Fruit fly (Drosophila melanogaster) whole organism, embryonic: ENCODE measurements around the gene pyd.

ENCODE experiments used
- CG11504 ChIP-seq: fragments of 200-800 bp; sonication (Bioruptor generic); optimal IDR thresholded peaks from 3 replicates; lab custom pipeline; 2019; ENCODE audit warnings: missing biosample characterization, mild to moderate bottlenecking, missing genetic modification characterization, moderate library complexity
- CG11696 ChIP-seq: fragments of 200-800 bp; sonication (Bioruptor generic); IDR thresholded peaks from 2 replicates; pipeline ENCODE4 v1.3.6; 2022; ENCODE audit warnings: missing biosample characterization, missing genetic modification characterization
- CG14441 ChIP-seq: fragments of 200-800 bp; sonication (Bioruptor generic); IDR thresholded peaks from 2 replicates; pipeline ENCODE4 v1.3.6; 2022; ENCODE audit warnings: missing biosample characterization, missing genetic modification characterization
- CG1603 ChIP-seq: fragments of 200-800 bp; sonication (Bioruptor generic); optimal IDR thresholded peaks from 2 replicates; lab custom pipeline; 2019; ENCODE audit warnings: missing biosample characterization, mild to moderate bottlenecking, missing genetic modification characterization, moderate library complexity
- CG16813 ChIP-seq: fragments of 200-800 bp; sonication (Bioruptor generic); IDR thresholded peaks from 3 replicates; pipeline ENCODE4 v1.3.6; 2022; ENCODE audit warnings: missing biosample characterization, missing genetic modification characterization; ENCODE audit not compliant: partially characterized antibody
- CG18476 ChIP-seq: fragments of 200-800 bp; sonication (Bioruptor generic); optimal IDR thresholded peaks from 2 replicates; lab custom pipeline; 2016; ENCODE audit warnings: missing biosample characterization, mild to moderate bottlenecking, missing genetic modification characterization
- CG2199 ChIP-seq: fragments of 200-800 bp; sonication (Bioruptor generic); IDR thresholded peaks from 3 replicates; pipeline ENCODE4 v1.3.6; 2022; ENCODE audit warnings: missing biosample characterization, missing genetic modification characterization
- CG2202 ChIP-seq: fragments of 200-800 bp; sonication (Bioruptor generic); optimal IDR thresholded peaks from 2 replicates; lab custom pipeline; 2018; ENCODE audit warnings: missing biosample characterization, mild to moderate bottlenecking, missing genetic modification characterization
- CG2678 ChIP-seq: fragments of 200-800 bp; sonication (Bioruptor generic); optimal IDR thresholded peaks from 3 replicates; lab custom pipeline; 2019; ENCODE audit warnings: missing biosample characterization, mild to moderate bottlenecking, missing genetic modification characterization, moderate library complexity
- CG6683 ChIP-seq: fragments of 200-800 bp; sonication (Bioruptor generic); optimal IDR thresholded peaks from 2 replicates; lab custom pipeline; 2017; ENCODE audit warnings: missing biosample characterization, mild to moderate bottlenecking, missing genetic modification characterization, missing genetic modification reagents
- CG7745 ChIP-seq: fragments of 200-800 bp; sonication (Bioruptor generic); optimal IDR thresholded peaks from 2 replicates; lab custom pipeline; 2018; ENCODE audit warnings: missing biosample characterization, mild to moderate bottlenecking, missing genetic modification characterization, moderate library complexity
- CG8388 ChIP-seq: fragments of 200-800 bp; sonication (Bioruptor generic); optimal IDR thresholded peaks from 2 replicates; lab custom pipeline; 2019; ENCODE audit warnings: missing biosample characterization, mild to moderate bottlenecking, missing genetic modification characterization, moderate library complexity
- CG8944 ChIP-seq: fragments of 200-800 bp; sonication (Bioruptor generic); optimal IDR thresholded peaks from 3 replicates; lab custom pipeline; 2016; ENCODE audit warnings: missing biosample characterization, missing genetic modification characterization
- Doc3 ChIP-seq: fragments of 200-800 bp; sonication (Bioruptor generic); IDR thresholded peaks from 3 replicates; pipeline ENCODE4 v1.3.6; 2022; ENCODE audit warnings: missing biosample characterization, missing genetic modification characterization; ENCODE audit not compliant: partially characterized antibody
- Drgx ChIP-seq: fragments of 200-800 bp; sonication (Bioruptor generic); IDR thresholded peaks from 2 replicates; pipeline ENCODE4 v1.3.6; 2022; ENCODE audit warnings: missing biosample characterization, missing genetic modification characterization
- Med ChIP-seq: fragments of 200-800 bp; sonication (Bioruptor generic); peaks from one replicate; lab custom pipeline; 2016; ENCODE audit warnings: missing biosample characterization, missing genetic modification characterization, mild to moderate bottlenecking, inconsistent platforms, moderate library complexity
- Sox102F ChIP-seq: fragments of 200-800 bp; sonication (Bioruptor generic); optimal IDR thresholded peaks from 2 replicates; lab custom pipeline; 2018; ENCODE audit warnings: missing biosample characterization, mild to moderate bottlenecking, missing genetic modification characterization, moderate library complexity
- Sry-δ ChIP-seq: fragments of 200-800 bp; sonication (Bioruptor generic); optimal IDR thresholded peaks from 2 replicates; lab custom pipeline; 2016; ENCODE audit warnings: missing biosample characterization, missing genetic modification characterization
- Stat92E ChIP-seq, 3 experiments: fragments of >200 bp in 2 of 3; fragments of 200-800 bp in 1 of 3; sonication (Bioruptor generic) in 1 of 3; optimal IDR thresholded peaks; 2 replicates each; lab custom pipeline; 2017 to 2019; ENCODE audit warnings: missing biosample characterization in 3 of 3, missing genetic modification characterization in 3 of 3, mild to moderate bottlenecking in 1 of 3, moderate library complexity in 1 of 3
- ac ChIP-seq: fragments of 200-800 bp; sonication (Bioruptor generic); optimal IDR thresholded peaks from 3 replicates; lab custom pipeline; 2017; ENCODE audit warnings: missing biosample characterization, mild to moderate bottlenecking, missing genetic modification characterization
- bbx ChIP-seq: fragments of 200-800 bp; sonication (Bioruptor generic); IDR thresholded peaks from 2 replicates; pipeline ENCODE4 v1.3.6; 2022; ENCODE audit warnings: missing biosample characterization, missing genetic modification characterization; ENCODE audit not compliant: partially characterized antibody
- bsh ChIP-seq, 2 experiments: fragments of 200-800 bp; sonication (Bioruptor generic); optimal IDR thresholded peaks; 2 replicates each; lab custom pipeline; 2017 to 2018; ENCODE audit warnings: mild to moderate bottlenecking in 2 of 2, missing biosample characterization in 2 of 2, missing genetic modification characterization in 2 of 2, moderate library complexity in 1 of 2
- dmrt99B ChIP-seq: fragments of 200-800 bp; sonication (Bioruptor generic); optimal IDR thresholded peaks from 2 replicates; lab custom pipeline; 2018; ENCODE audit warnings: missing biosample characterization, mild to moderate bottlenecking, missing genetic modification characterization, moderate library complexity
- esg ChIP-seq: fragments of 200-800 bp; sonication (Bioruptor generic); conservative IDR thresholded peaks from 2 replicates; pipeline ENCODE4 v1.3.6; 2022; ENCODE audit warnings: missing biosample characterization, missing genetic modification characterization
- gcm ChIP-seq: fragments of 200-800 bp; sonication (Bioruptor generic); optimal IDR thresholded peaks from 2 replicates; lab custom pipeline; 2019; ENCODE audit warnings: missing biosample characterization, mild to moderate bottlenecking, missing genetic modification characterization, moderate library complexity
- gem ChIP-seq: fragments of 200-800 bp; sonication (Bioruptor generic); optimal IDR thresholded peaks from 2 replicates; lab custom pipeline; 2019; ENCODE audit warnings: missing biosample characterization, mild to moderate bottlenecking, missing genetic modification characterization, moderate library complexity
- lola ChIP-seq, 3 experiments: fragments of >200 bp in 2 of 3; fragments of 200-800 bp in 1 of 3; sonication (Bioruptor generic) in 1 of 3; optimal IDR thresholded peaks; 2 replicates each; lab custom pipeline; 2017 to 2019; ENCODE audit warnings: missing biosample characterization in 3 of 3, missing genetic modification characterization in 3 of 3, mild to moderate bottlenecking in 1 of 3, moderate library complexity in 1 of 3
- sd ChIP-seq: fragments of 200-800 bp; sonication (Bioruptor generic); optimal IDR thresholded peaks from 3 replicates; lab custom pipeline; 2018; ENCODE audit warnings: missing biosample characterization, mild to moderate bottlenecking, missing genetic modification characterization, moderate library complexity
- sens ChIP-seq: fragments of 200-800 bp; sonication (Bioruptor generic); peaks from one replicate; lab custom pipeline; 2016; ENCODE audit warnings: missing biosample characterization, missing genetic modification characterization
- slbo ChIP-seq: fragments of 200-800 bp; sonication (Bioruptor generic); IDR thresholded peaks from 2 replicates; pipeline ENCODE4 v1.3.6; 2022; ENCODE audit warnings: missing biosample characterization, missing genetic modification characterization
- sug ChIP-seq: fragments of 200-800 bp; optimal IDR thresholded peaks from 2 replicates; lab custom pipeline; 2019; ENCODE audit warnings: missing biosample characterization, mild to moderate bottlenecking, missing genetic modification characterization, moderate library complexity
- tap ChIP-seq: fragments of 200-800 bp; optimal IDR thresholded peaks from 3 replicates; lab custom pipeline; 2019; ENCODE audit warnings: missing biosample characterization, mild to moderate bottlenecking, missing genetic modification characterization, moderate library complexity
- twi ChIP-seq: fragments of 200-800 bp; optimal IDR thresholded peaks from 2 replicates; lab custom pipeline; 2019; ENCODE audit warnings: missing biosample characterization, mild to moderate bottlenecking, missing genetic modification characterization, moderate library complexity
- zfh2 ChIP-seq: fragments of 200-800 bp; sonication (Bioruptor generic); optimal IDR thresholded peaks from 2 replicates; lab custom pipeline; 2016; ENCODE audit warnings: missing biosample characterization, missing genetic modification characterization

pyd gene

DNA sequence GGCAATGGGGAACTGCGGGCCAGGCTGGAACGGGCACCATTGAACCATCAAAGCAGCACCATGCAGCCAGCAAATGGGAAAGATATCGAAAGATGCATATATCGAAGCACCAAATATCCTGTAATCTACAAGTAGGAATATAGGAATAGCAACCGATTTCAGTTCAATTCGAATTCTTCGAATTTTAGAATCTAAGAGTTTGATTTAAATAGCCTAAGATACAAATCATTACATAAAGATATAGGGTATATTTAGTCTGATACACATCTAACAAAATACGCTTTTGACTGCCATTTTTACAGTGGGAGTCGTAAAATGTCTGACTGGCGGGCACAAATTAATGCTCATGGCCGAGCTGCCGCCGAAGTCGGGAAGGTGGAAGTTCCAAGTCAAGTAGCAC is 12.9 kb downstream of the pyd start:
- TF ChIP-seq CG6683 (no peak), Doc3 (no peak), CG2202 (tag; lab: Kevin White, UChicago) (no peak), CG11504 (tag; lab: Kevin White, UChicago) (peak; percentile 2), Drgx (GFP tag; lab: Robert Waterston, UW) (peak; percentile 34; the same call in 1 of the 2 replicates), dmrt99B (tag; lab: Kevin White, UChicago) (peak; percentile 10), gem (peak; percentile 12), slbo (GFP tag; lab: Robert Waterston, UW) (no peak), CG11696 (GFP tag; lab: Robert Waterston, UW) (no peak), Sox102F (GFP tag; lab: Kevin White, UChicago) (peak; percentile 43), sens (GFP tag; lab: Kevin White, UChicago) (peak; percentile 37), CG8388 (GFP tag; lab: Kevin White, UChicago) (peak; percentile 38), Med (peak; percentile 10), CG2678 (tag; lab: Kevin White, UChicago) (peak; percentile 23), bsh (GFP tag; optimal IDR thresholded peaks at IDR 0.05; lab: Kevin White, UChicago) (peak in 1 of 2 experiments; percentile 16), CG1603 (tag; lab: Kevin White, UChicago) (peak; percentile 35)

DNA sequence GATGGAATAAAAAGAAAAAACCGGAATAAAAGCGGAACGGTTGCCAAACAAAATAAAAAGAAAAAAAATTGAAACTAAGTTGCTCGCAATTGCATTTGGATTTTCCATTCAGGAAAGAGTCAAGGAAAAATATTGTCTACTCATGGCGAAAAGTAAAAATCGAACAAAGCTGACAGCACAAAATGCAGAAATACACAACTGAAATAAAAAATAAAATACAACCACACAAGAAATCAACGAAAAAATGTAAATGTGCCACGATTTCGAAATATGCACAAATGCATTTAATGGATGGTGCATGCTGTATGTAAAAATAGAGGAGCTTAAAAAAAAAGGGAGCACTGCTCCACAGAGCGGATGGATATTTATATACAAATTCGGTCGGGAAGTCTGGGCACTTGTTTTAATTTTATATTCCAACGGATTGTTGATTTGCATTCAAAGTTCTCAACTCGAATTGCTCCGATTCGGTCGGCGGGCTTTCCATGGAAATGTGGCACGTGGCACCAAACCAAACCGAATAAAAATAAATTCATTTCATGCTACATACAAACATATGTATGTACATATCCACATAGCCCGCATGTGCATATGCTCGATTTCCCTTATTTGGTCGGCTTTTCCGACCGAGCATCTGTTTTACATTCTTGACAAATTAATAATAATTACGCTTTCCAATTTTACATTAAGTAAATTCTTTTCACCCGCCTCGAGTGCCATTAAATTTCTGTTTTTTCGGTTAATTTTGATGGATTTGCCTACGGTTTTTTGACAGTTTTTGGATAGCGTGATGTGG is 16.0 kb downstream of the pyd start:
- TF ChIP-seq gcm (GFP tag; lab: Kevin White, UChicago): peak; percentile 80
- TF ChIP-seq twi (tag; lab: Kevin White, UChicago): peak; percentile 85
- TF ChIP-seq Stat92E (GFP tag; optimal IDR thresholded peaks at IDR 0.05; lab: Kevin White, UChicago): peak in 1 of 3 experiments; percentile 7
- no peak for TF ChIP-seq bbx (GFP tag; lab: Robert Waterston, UW)
- TF ChIP-seq lola (GFP tag; optimal IDR thresholded peaks at IDR 0.05; lab: Kevin White, UChicago): no peak
- TF ChIP-seq CG2199 (GFP tag; lab: Robert Waterston, UW): peak; percentile 72; the same call in 1 of the 3 replicates
- peak; percentile 60 for TF ChIP-seq CG7745 (tag; lab: Kevin White, UChicago)
- TF ChIP-seq sug (tag; lab: Kevin White, UChicago): no peak
- no peak for TF ChIP-seq CG8944 (GFP tag; lab: Kevin White, UChicago)

DNA sequence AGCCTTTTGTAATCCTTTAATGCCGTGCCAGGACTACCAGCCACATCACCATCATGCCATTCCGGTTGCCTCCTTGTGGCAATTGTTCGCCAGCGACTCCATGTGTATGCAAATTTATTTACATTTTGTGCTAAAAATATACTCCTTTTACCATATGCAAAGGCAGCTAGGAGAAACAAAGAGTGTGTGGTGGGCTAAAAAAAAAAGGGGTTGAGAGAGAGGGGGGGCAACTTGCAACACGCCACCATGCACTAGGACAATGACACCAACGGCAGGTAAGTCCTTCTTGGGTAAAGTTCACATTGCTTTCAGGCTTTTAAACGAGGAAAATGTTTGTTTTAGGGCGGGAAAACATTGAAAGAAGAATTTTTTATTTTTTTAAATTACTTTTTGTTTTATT is 16.8 kb downstream of the pyd start:
- TF ChIP-seq dmrt99B (tag; lab: Kevin White, UChicago) (no peak), ac (GFP tag; lab: Kevin White, UChicago) (no peak), zfh2 (GFP tag; lab: Kevin White, UChicago) (no peak), sd (no peak), CG14441 (GFP tag; lab: Robert Waterston, UW) (no peak), CG2678 (tag; lab: Kevin White, UChicago) (no peak), CG8944 (GFP tag; lab: Kevin White, UChicago) (no peak), tap (tag; lab: Kevin White, UChicago) (no peak), Sry-δ (GFP tag; lab: Kevin White, UChicago) (no peak), esg (GFP tag; lab: Robert Waterston, UW) (no peak), CG18476 (GFP tag; lab: Kevin White, UChicago) (no peak), CG2202 (tag; lab: Kevin White, UChicago) (no peak), bbx (GFP tag; lab: Robert Waterston, UW) (no peak), CG16813 (GFP tag; lab: Robert Waterston, UW) (no peak)
